Fruit fly (Drosophila melanogaster) whole organism, embryonic: ENCODE results near the gene Hsp22.

ENCODE experiments used
- Bteb2 ChIP-seq: fragments of 200-800 bp; sonication (Bioruptor generic); optimal IDR thresholded peaks from 2 replicates; lab custom pipeline; 2016; ENCODE audit warnings: missing biosample characterization, missing genetic modification characterization
- Mad ChIP-seq: fragments of 200-800 bp; sonication (Bioruptor generic); optimal IDR thresholded peaks from 2 replicates; lab custom pipeline; 2016; ENCODE audit warnings: missing biosample characterization, missing genetic modification characterization
- YL-1 ChIP-seq: fragments of 200-800 bp; sonication (Bioruptor generic); optimal IDR thresholded peaks from 3 replicates; lab custom pipeline; 2017; ENCODE audit warnings: missing biosample characterization, mild to moderate bottlenecking, missing genetic modification characterization

DNA sequence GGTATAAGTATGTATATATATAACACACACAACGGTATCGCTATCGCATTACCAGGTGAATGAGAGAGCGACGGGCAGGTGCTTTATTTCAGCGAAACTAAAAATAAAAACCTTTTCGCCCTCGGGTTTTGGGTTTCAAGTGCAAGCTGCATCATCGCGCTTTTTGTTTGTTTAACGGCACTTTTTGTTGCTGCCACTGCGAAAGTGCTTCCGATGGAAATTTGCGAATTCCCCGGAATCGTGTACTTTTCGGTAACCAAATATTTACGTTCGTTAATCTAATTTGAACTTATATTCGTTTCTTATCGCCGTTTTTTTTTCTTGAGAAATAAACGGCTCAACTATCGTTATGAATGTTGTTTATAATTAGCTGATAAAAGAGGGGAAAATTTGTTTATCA, 23.3 kb downstream of the Hsp22 start:
- TF ChIP-seq YL-1 (no peak), Bteb2 (GFP tag; lab: Kevin White, UChicago) (no peak), Mad (no peak)
